Worm (Caenorhabditis elegans) whole organism, young adult: ENCODE measurements around the gene msp-38.

Experiments
- B0035.1 ChIP-seq: sonication (generic microtip); optimal IDR thresholded peaks from 2 replicates; lab custom pipeline; 2016; ENCODE audit warnings: missing genetic modification characterization, mild to moderate bottlenecking, missing compliant biosample characterization, missing genotype, missing genetic modification reagents
- akir-1 ChIP-seq: fragments of 200-800 bp; sonication (Bioruptor generic); optimal IDR thresholded peaks from 2 replicates; lab custom pipeline; 2018; ENCODE audit warnings: mild to moderate bottlenecking, missing genetic modification characterization, moderate library complexity, missing compliant biosample characterization
- egl-44 ChIP-seq: fragments of 200-800 bp; sonication (Bioruptor generic); IDR thresholded peaks from 2 replicates; pipeline ENCODE4 v1.3.6; 2022; ENCODE audit warnings: missing genetic modification reagents, missing genetic modification characterization, missing compliant biosample characterization
- ets-4 ChIP-seq: fragments of 200-800 bp; sonication (Bioruptor generic); optimal IDR thresholded peaks from 2 replicates; lab custom pipeline; 2018; ENCODE audit warnings: mild to moderate bottlenecking, missing genetic modification characterization, missing compliant biosample characterization
- sdz-38 ChIP-seq: sonication (generic microtip); optimal IDR thresholded peaks from 2 replicates; lab custom pipeline; 2016; ENCODE audit warnings: missing genotype, missing genetic modification characterization, missing compliant biosample characterization
- snpc-4 ChIP-seq, 5 experiments: fragments of 150-350 bp in 1 of 5; sonication (generic microtip) in 4 of 5; optimal IDR thresholded peaks; 2 replicates each; lab custom pipeline; 2014 to 2018; ENCODE audit warnings: missing genetic modification characterization in 5 of 5, missing biosample characterization in 3 of 5, antibody characterized with exemption in 2 of 5, mild to moderate bottlenecking in 2 of 5, missing compliant biosample characterization in 2 of 5, missing genotype in 2 of 5, moderate library complexity in 2 of 5, missing genetic modification reagents in 1 of 5
- unc-62 ChIP-seq: fragments of 150-350 bp; optimal IDR thresholded peaks from 2 replicates; lab custom pipeline; 2014; ENCODE audit warnings: missing biosample characterization, missing genetic modification reagents, missing genetic modification characterization

DNA sequence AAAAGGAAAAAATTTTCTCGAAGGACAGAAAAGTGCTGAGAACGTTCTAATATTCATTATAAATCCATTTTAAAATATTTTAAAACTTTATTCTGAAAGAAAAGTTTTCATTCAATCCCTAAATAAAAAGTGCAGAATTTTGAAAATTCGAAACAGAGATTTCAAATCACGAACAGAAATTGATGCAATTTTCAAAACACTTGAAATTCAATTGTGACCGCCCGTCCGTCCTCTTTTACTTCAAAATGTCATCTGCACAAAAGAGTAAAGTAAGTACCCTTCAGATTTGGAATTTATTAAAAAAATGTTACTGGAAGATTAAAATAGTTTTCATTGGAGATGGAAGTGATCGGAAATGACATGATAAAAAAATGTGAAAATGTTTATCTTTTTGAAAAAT, 45.0 kb upstream of the msp-38 start:
- TF ChIP-seq akir-1 (GFP tag; lab: Kevin White, UChicago) (no peak), sdz-38 (tag; lab: Kevin White, UChicago) (no peak), unc-62 (GFP tag; lab: Kevin White, UChicago) (no peak), ets-4 (no peak), snpc-4 (GFP tag; optimal IDR thresholded peaks at IDR 0.05; lab: Kevin White, UChicago) (no peak), snpc-4 (tag; optimal IDR thresholded peaks at IDR 0.05; lab: Kevin White, UChicago) (no peak), egl-44 (no peak), B0035.1 (no peak)
